Fruit fly (Drosophila melanogaster) whole organism, embryonic: ENCODE measurements around the gene Grip91.

Experiments used
- Bgb ChIP-seq: fragments of 200-800 bp; sonication (Bioruptor generic); IDR thresholded peaks from 2 replicates; pipeline ENCODE4 v1.3.6; 2022; ENCODE audit warnings: missing biosample characterization, missing genetic modification characterization; ENCODE audit not compliant: partially characterized antibody
- CG10147 ChIP-seq: fragments of 200-800 bp; sonication (Bioruptor generic); optimal IDR thresholded peaks from 2 replicates; lab custom pipeline; 2019; ENCODE audit warnings: missing biosample characterization, mild to moderate bottlenecking, missing genetic modification characterization, moderate library complexity
- CG10366 ChIP-seq: fragments of 200-800 bp; sonication (Bioruptor generic); IDR thresholded peaks from 2 replicates; pipeline ENCODE4 v1.3.6; 2022; ENCODE audit warnings: missing biosample characterization, missing genetic modification characterization
- CG10565 ChIP-seq: fragments of 200-800 bp; sonication (Bioruptor generic); optimal IDR thresholded peaks from 3 replicates; lab custom pipeline; 2016; ENCODE audit warnings: missing biosample characterization, mild to moderate bottlenecking, missing genetic modification characterization
- CG1529 ChIP-seq: fragments of 200-800 bp; sonication (Bioruptor generic); optimal IDR thresholded peaks from 3 replicates; lab custom pipeline; 2018; ENCODE audit warnings: missing biosample characterization, missing genetic modification characterization
- CG1602 ChIP-seq: fragments of 200-800 bp; sonication (Bioruptor generic); optimal IDR thresholded peaks from 3 replicates; lab custom pipeline; 2016; ENCODE audit warnings: missing biosample characterization, missing genetic modification characterization
- CG17568 ChIP-seq: fragments of 200-800 bp; sonication (Bioruptor generic); optimal IDR thresholded peaks from 2 replicates; lab custom pipeline; 2018; ENCODE audit warnings: missing biosample characterization, mild to moderate bottlenecking, missing genetic modification characterization, moderate library complexity
- CG3163 ChIP-seq: fragments of 200-800 bp; sonication (Bioruptor generic); optimal IDR thresholded peaks from 3 replicates; lab custom pipeline; 2016; ENCODE audit warnings: missing biosample characterization, missing genetic modification characterization
- CG34376 ChIP-seq: fragments of 200-800 bp; sonication (Bioruptor generic); optimal IDR thresholded peaks from 2 replicates; lab custom pipeline; 2018; ENCODE audit warnings: missing biosample characterization, mild to moderate bottlenecking, missing genetic modification characterization
- CG3838 ChIP-seq: fragments of 200-800 bp; sonication (Bioruptor generic); optimal IDR thresholded peaks from 3 replicates; lab custom pipeline; 2016; ENCODE audit warnings: missing biosample characterization, missing genetic modification characterization
- CG3995 ChIP-seq: fragments of 200-800 bp; sonication (Bioruptor generic); optimal IDR thresholded peaks from 3 replicates; lab custom pipeline; 2016; ENCODE audit warnings: missing biosample characterization, missing genetic modification characterization
- CG6854 ChIP-seq: fragments of 200-800 bp; sonication (Bioruptor generic); optimal IDR thresholded peaks from 3 replicates; lab custom pipeline; 2017; ENCODE audit warnings: missing biosample characterization, mild to moderate bottlenecking, missing genetic modification characterization
- CG7745 ChIP-seq: fragments of 200-800 bp; sonication (Bioruptor generic); optimal IDR thresholded peaks from 2 replicates; lab custom pipeline; 2018; ENCODE audit warnings: missing biosample characterization, mild to moderate bottlenecking, missing genetic modification characterization, moderate library complexity
- CG7928 ChIP-seq: fragments of 200-800 bp; sonication (Bioruptor generic); optimal IDR thresholded peaks from 2 replicates; lab custom pipeline; 2017; ENCODE audit warnings: missing biosample characterization, mild to moderate bottlenecking, missing genetic modification characterization
- CG9215 ChIP-seq: fragments of 200-800 bp; sonication (Bioruptor generic); IDR thresholded peaks from 2 replicates; pipeline ENCODE4 v1.3.6; 2022; ENCODE audit warnings: missing biosample characterization, missing genetic modification characterization
- CrebB ChIP-seq: fragments of 200-800 bp; sonication (Bioruptor generic); optimal IDR thresholded peaks from 3 replicates; lab custom pipeline; 2018; ENCODE audit warnings: missing biosample characterization, mild to moderate bottlenecking, missing genetic modification characterization
- Dll ChIP-seq: fragments of 200-800 bp; sonication (Bioruptor generic); IDR thresholded peaks from 4 replicates; pipeline ENCODE4 v1.3.6; 2022; ENCODE audit warnings: missing biosample characterization, missing genetic modification characterization; ENCODE audit not compliant: partially characterized antibody
- HLH54F ChIP-seq: fragments of 200-800 bp; sonication (Bioruptor generic); optimal IDR thresholded peaks from 3 replicates; lab custom pipeline; 2016; ENCODE audit warnings: missing biosample characterization, missing genetic modification characterization
- HmgZ ChIP-seq: fragments of 200-800 bp; sonication (Bioruptor generic); optimal IDR thresholded peaks from 2 replicates; lab custom pipeline; 2018; ENCODE audit warnings: missing biosample characterization, mild to moderate bottlenecking, missing genetic modification characterization
- MBD-R2 ChIP-seq: fragments of 200-800 bp; sonication (Bioruptor generic); IDR thresholded peaks from 2 replicates; pipeline ENCODE4 v1.3.6; 2022; ENCODE audit warnings: missing biosample characterization, missing genetic modification characterization
- MTF-1 ChIP-seq: fragments of 200-800 bp; sonication (Bioruptor generic); optimal IDR thresholded peaks from 2 replicates; lab custom pipeline; 2018; ENCODE audit warnings: missing biosample characterization, mild to moderate bottlenecking, missing genetic modification characterization, borderline replicate concordance
- Mes4 ChIP-seq: fragments of 200-800 bp; sonication (Bioruptor generic); optimal IDR thresholded peaks from 2 replicates; lab custom pipeline; 2016; ENCODE audit warnings: missing biosample characterization, missing genetic modification characterization
- NC2α ChIP-seq: fragments of 200-800 bp; sonication (Bioruptor generic); optimal IDR thresholded peaks from 2 replicates; lab custom pipeline; 2016; ENCODE audit warnings: missing biosample characterization, missing genetic modification characterization
- NFAT ChIP-seq: fragments of 200-800 bp; sonication (Bioruptor generic); IDR thresholded peaks from 2 replicates; pipeline ENCODE4 v1.3.6; 2022; ENCODE audit warnings: missing biosample characterization, missing genetic modification characterization
- Neu2 ChIP-seq: fragments of 200-800 bp; sonication (Bioruptor generic); optimal IDR thresholded peaks from 3 replicates; lab custom pipeline; 2016; ENCODE audit warnings: missing biosample characterization, missing genetic modification characterization, borderline replicate concordance
- Ssrp ChIP-seq: fragments of 200-800 bp; sonication (Bioruptor generic); optimal IDR thresholded peaks from 2 replicates; lab custom pipeline; 2018; ENCODE audit warnings: missing biosample characterization, mild to moderate bottlenecking, missing genetic modification characterization, moderate library complexity
- Trl ChIP-seq, 3 experiments: fragments of >200 bp in 2 of 3; fragments of 200-800 bp in 1 of 3; sonication (Bioruptor generic) in 1 of 3; optimal IDR thresholded peaks; 2 replicates in 1 of 3; 3 replicates in 2 of 3; lab custom pipeline; 2016 to 2017; ENCODE audit warnings: missing biosample characterization in 1 of 3, missing genetic modification characterization in 1 of 3
- ase ChIP-seq: fragments of 200-800 bp; sonication (Bioruptor generic); IDR thresholded peaks from 3 replicates; pipeline ENCODE4 v1.3.6; 2022; ENCODE audit warnings: missing biosample characterization, missing genetic modification characterization
- br ChIP-seq: fragments of >200 bp; optimal IDR thresholded peaks from 2 replicates; lab custom pipeline; 2017
- eyg ChIP-seq: fragments of 200-800 bp; sonication (Bioruptor generic); optimal IDR thresholded peaks from 3 replicates; lab custom pipeline; 2016; ENCODE audit warnings: missing biosample characterization, missing genetic modification characterization
- fd64A ChIP-seq: fragments of 200-800 bp; sonication (Bioruptor generic); optimal IDR thresholded peaks from 3 replicates; lab custom pipeline; 2018; ENCODE audit warnings: missing biosample characterization, mild to moderate bottlenecking, missing genetic modification characterization
- hkb ChIP-seq, 2 experiments: fragments of 200-800 bp in 1 of 2; fragments of >200 bp in 1 of 2; sonication (Bioruptor generic) in 1 of 2; IDR thresholded peaks in 1 of 2; optimal IDR thresholded peaks in 1 of 2; 2 replicates each; pipeline versions ENCODE4 v1.3.6 to Lab custom; 2017 to 2022; ENCODE audit warnings: missing biosample characterization in 1 of 2, missing genetic modification characterization in 1 of 2
- klu ChIP-seq: fragments of 200-800 bp; sonication (Bioruptor generic); IDR thresholded peaks from 2 replicates; pipeline ENCODE4 v1.3.6; 2022; ENCODE audit warnings: missing biosample characterization, missing genetic modification characterization
- knrl ChIP-seq: fragments of 200-800 bp; sonication (Bioruptor generic); IDR thresholded peaks from 3 replicates; pipeline ENCODE4 v1.3.6; 2022; ENCODE audit warnings: missing biosample characterization, missing genetic modification characterization; ENCODE audit not compliant: partially characterized antibody
- nom ChIP-seq: fragments of 200-800 bp; sonication (Bioruptor generic); optimal IDR thresholded peaks from 2 replicates; lab custom pipeline; 2017; ENCODE audit warnings: missing biosample characterization, missing genetic modification characterization, mild to moderate bottlenecking, moderate library complexity, missing genetic modification reagents
- oc ChIP-seq: fragments of 200-800 bp; sonication (Bioruptor generic); optimal IDR thresholded peaks from 2 replicates; lab custom pipeline; 2018; ENCODE audit warnings: missing biosample characterization, mild to moderate bottlenecking, missing genetic modification characterization, moderate library complexity
- pfk ChIP-seq: fragments of 200-800 bp; sonication (Bioruptor generic); optimal IDR thresholded peaks from 2 replicates; lab custom pipeline; 2018; ENCODE audit warnings: missing biosample characterization, mild to moderate bottlenecking, missing genetic modification characterization, moderate library complexity
- rib ChIP-seq: fragments of 200-800 bp; sonication (Bioruptor generic); IDR thresholded peaks from 2 replicates; pipeline ENCODE4 v1.3.6; 2022; ENCODE audit warnings: missing biosample characterization, missing genetic modification characterization
- seq ChIP-seq: fragments of 200-800 bp; sonication (Bioruptor generic); IDR thresholded peaks from 2 replicates; pipeline ENCODE4 v1.3.6; 2022; ENCODE audit warnings: missing biosample characterization, missing genetic modification characterization
- slbo ChIP-seq: fragments of 200-800 bp; sonication (Bioruptor generic); IDR thresholded peaks from 2 replicates; pipeline ENCODE4 v1.3.6; 2022; ENCODE audit warnings: missing biosample characterization, missing genetic modification characterization
- tll ChIP-seq, 2 experiments: fragments of 200-800 bp in 1 of 2; fragments of >200 bp in 1 of 2; sonication (Bioruptor generic) in 1 of 2; optimal IDR thresholded peaks; 2 replicates each; lab custom pipeline; 2017 to 2019; ENCODE audit warnings: missing biosample characterization in 2 of 2, missing genetic modification characterization in 2 of 2, mild to moderate bottlenecking in 1 of 2, moderate library complexity in 1 of 2
- tna ChIP-seq: fragments of 200-800 bp; sonication (Bioruptor generic); IDR thresholded peaks from 2 replicates; pipeline ENCODE4 v1.3.6; 2022; ENCODE audit warnings: missing biosample characterization, missing genetic modification characterization; ENCODE audit not compliant: partially characterized antibody
- toy ChIP-seq: fragments of 200-800 bp; sonication (Bioruptor generic); IDR thresholded peaks from 2 replicates; pipeline ENCODE4 v1.3.6; 2022; ENCODE audit warnings: missing biosample characterization, missing genetic modification characterization
- twi ChIP-seq: fragments of 200-800 bp; optimal IDR thresholded peaks from 2 replicates; lab custom pipeline; 2019; ENCODE audit warnings: missing biosample characterization, mild to moderate bottlenecking, missing genetic modification characterization, moderate library complexity
- tx ChIP-seq: fragments of 200-800 bp; sonication (Bioruptor generic); optimal IDR thresholded peaks from 2 replicates; lab custom pipeline; 2016; ENCODE audit warnings: missing biosample characterization, missing genetic modification characterization
- usp ChIP-seq: fragments of >200 bp; optimal IDR thresholded peaks from 2 replicates; lab custom pipeline; 2017; ENCODE audit warnings: missing biosample characterization, missing genetic modification characterization
- yki ChIP-seq: fragments of >200 bp; optimal IDR thresholded peaks from 3 replicates; lab custom pipeline; 2018
- zfh2 ChIP-seq: fragments of 200-800 bp; sonication (Bioruptor generic); optimal IDR thresholded peaks from 2 replicates; lab custom pipeline; 2016; ENCODE audit warnings: missing biosample characterization, missing genetic modification characterization

Gene Grip91

dm6 chrX:13783958-13784907 is 39.8 kb upstream of the Grip91 start (continued):
- TF ChIP-seq CG34376 (GFP tag; lab: Kevin White, UChicago) (no peak), CG10147 (GFP tag; lab: Kevin White, UChicago) (no peak), Ssrp (tag; lab: Kevin White, UChicago) (peak; percentile 70), yki (lab: Kevin White, UChicago) (no peak), CG1602 (GFP tag; lab: Kevin White, UChicago) (no peak), slbo (GFP tag; lab: Robert Waterston, UW) (peak; percentile 45), fd64A (no peak), MBD-R2 (GFP tag; lab: Robert Waterston, UW) (no peak), CG3838 (GFP tag; lab: Kevin White, UChicago) (no peak), tx (GFP tag; lab: Kevin White, UChicago) (no peak), rib (GFP tag; lab: Robert Waterston, UW) (no peak), CG3163 (no peak), CG7745 (tag; lab: Kevin White, UChicago) (no peak), HmgZ (tag; lab: Kevin White, UChicago) (no peak), CG7928 (GFP tag; lab: Kevin White, UChicago) (no peak), knrl (GFP tag; lab: Robert Waterston, UW) (no peak), toy (GFP tag; lab: Robert Waterston, UW) (no peak), HLH54F (peak; percentile 11), NC2α (no peak), ase (GFP tag; lab: Robert Waterston, UW) (no peak), CG10366 (GFP tag; lab: Robert Waterston, UW) (peak; percentile 21), eyg (GFP tag; lab: Kevin White, UChicago) (no peak), tna (no peak), Mes4 (GFP tag; lab: Kevin White, UChicago) (no peak), tll (GFP tag; optimal IDR thresholded peaks at IDR 0.05; lab: Kevin White, UChicago) (no peak), pfk (no peak), CG6854 (GFP tag; lab: Kevin White, UChicago) (no peak), CG1529 (peak; percentile 35), hkb (optimal IDR thresholded peaks at IDR 0.05; lab: Kevin White, UChicago) (no peak), hkb (GFP tag; IDR thresholded peaks at IDR 0.05; lab: Robert Waterston, UW) (peak; percentile 59), seq (0 out of 2 replicates have a peak, but pooled peaks have one; percentile 28), twi (tag; lab: Kevin White, UChicago) (no peak), Trl (optimal IDR thresholded peaks at IDR 0.05; lab: Kevin White, UChicago) (peak; percentile 49 to 63), Trl (GFP tag; optimal IDR thresholded peaks at IDR 0.05; lab: Kevin White, UChicago) (no peak), CG9215 (GFP tag; lab: Robert Waterston, UW) (no peak), oc (tag; lab: Kevin White, UChicago) (peak; percentile 77), usp (no peak), Neu2 (no peak), NFAT (no peak), Bgb (no peak), nom (GFP tag; lab: Kevin White, UChicago) (peak; percentile 16), br (lab: Kevin White, UChicago) (no peak), klu (GFP tag; lab: Robert Waterston, UW) (no peak), CrebB (tag; lab: Kevin White, UChicago) (no peak), CG3995 (no peak), CG10565 (GFP tag; lab: Kevin White, UChicago) (no peak), Dll (GFP tag; lab: Robert Waterston, UW) (no peak), CG17568 (GFP tag; lab: Kevin White, UChicago) (peak; percentile 25), zfh2 (GFP tag; lab: Kevin White, UChicago) (no peak), MTF-1 (GFP tag; lab: Kevin White, UChicago) (no peak)
